Fruit fly (Drosophila melanogaster) whole organism, prepupa: ENCODE results near the gene nkd.

ENCODE experiments used
- Blimp-1 ChIP-seq: fragments of 200-800 bp; sonication (Bioruptor generic); optimal IDR thresholded peaks from 3 replicates; lab custom pipeline; 2017; ENCODE audit warnings: missing biosample characterization, missing genetic modification characterization, mild to moderate bottlenecking, moderate library complexity, missing genetic modification reagents
- CG10631 ChIP-seq: fragments of 200-800 bp; sonication (Bioruptor generic); optimal IDR thresholded peaks from 2 replicates; lab custom pipeline; 2016; ENCODE audit warnings: missing biosample characterization, missing genetic modification characterization
- CG10669 ChIP-seq: fragments of 200-800 bp; sonication (Bioruptor generic); optimal IDR thresholded peaks from 3 replicates; lab custom pipeline; 2018; ENCODE audit warnings: missing biosample characterization, mild to moderate bottlenecking, missing genetic modification characterization, moderate library complexity
- CG11294 ChIP-seq: fragments of 200-800 bp; sonication (Bioruptor generic); IDR thresholded peaks from 2 replicates; pipeline ENCODE4 v1.3.6; 2022; ENCODE audit warnings: missing biosample characterization, missing genetic modification characterization
- CG11762 ChIP-seq: fragments of 200-800 bp; sonication (Bioruptor generic); optimal IDR thresholded peaks from 3 replicates; lab custom pipeline; 2016; ENCODE audit warnings: missing biosample characterization, missing genetic modification characterization; ENCODE audit not compliant: insufficient read depth
- CG15336 ChIP-seq: fragments of 200-800 bp; sonication (Bioruptor generic); IDR thresholded peaks from 2 replicates; pipeline ENCODE4 v1.3.6; 2022; ENCODE audit warnings: missing biosample characterization, missing genetic modification characterization
- CG1621 ChIP-seq: fragments of 200-800 bp; sonication (Bioruptor generic); optimal IDR thresholded peaks from 3 replicates; lab custom pipeline; 2018; ENCODE audit warnings: missing biosample characterization, mild to moderate bottlenecking, missing genetic modification characterization
- CG16779 ChIP-seq: fragments of 200-800 bp; sonication (Bioruptor generic); optimal IDR thresholded peaks from 3 replicates; lab custom pipeline; 2017; ENCODE audit warnings: missing biosample characterization, mild to moderate bottlenecking, missing genetic modification characterization
- CG3032 ChIP-seq: fragments of 200-800 bp; optimal IDR thresholded peaks from 2 replicates; lab custom pipeline; 2019; ENCODE audit warnings: missing biosample characterization, mild to moderate bottlenecking, missing genetic modification characterization, moderate library complexity
- CG31627 ChIP-seq: fragments of 200-800 bp; sonication (Bioruptor generic); optimal IDR thresholded peaks from 3 replicates; lab custom pipeline; 2016; ENCODE audit warnings: missing biosample characterization, missing genetic modification characterization
- CG32006 ChIP-seq: fragments of 200-800 bp; sonication (Bioruptor generic); optimal IDR thresholded peaks from 3 replicates; lab custom pipeline; 2017; ENCODE audit warnings: missing biosample characterization, mild to moderate bottlenecking, missing genetic modification characterization
- CG34406 ChIP-seq: fragments of 200-800 bp; sonication (Bioruptor generic); optimal IDR thresholded peaks from 3 replicates; lab custom pipeline; 2016; ENCODE audit warnings: missing biosample characterization, missing genetic modification characterization
- CG3919 ChIP-seq: fragments of 200-800 bp; sonication (Bioruptor generic); optimal IDR thresholded peaks from 3 replicates; lab custom pipeline; 2016; ENCODE audit warnings: missing biosample characterization, missing genetic modification characterization
- CG4318 ChIP-seq: fragments of 200-800 bp; sonication (Bioruptor generic); optimal IDR thresholded peaks from 3 replicates; lab custom pipeline; 2017; ENCODE audit warnings: missing biosample characterization, mild to moderate bottlenecking, missing genetic modification characterization
- CG6276 ChIP-seq: fragments of 200-800 bp; sonication (Bioruptor generic); optimal IDR thresholded peaks from 2 replicates; lab custom pipeline; 2017; ENCODE audit warnings: missing biosample characterization, mild to moderate bottlenecking, missing genetic modification characterization
- CG6792 ChIP-seq: fragments of 200-800 bp; sonication (Bioruptor generic); optimal IDR thresholded peaks from 3 replicates; lab custom pipeline; 2016; ENCODE audit warnings: missing biosample characterization, missing genetic modification characterization
- CG6808 ChIP-seq: fragments of 200-800 bp; sonication (Bioruptor generic); optimal IDR thresholded peaks from 3 replicates; lab custom pipeline; 2017; ENCODE audit warnings: missing biosample characterization, missing genetic modification characterization, mild to moderate bottlenecking, moderate library complexity, missing genetic modification reagents
- CG7368 ChIP-seq: fragments of 200-800 bp; sonication (Bioruptor generic); optimal IDR thresholded peaks from 3 replicates; lab custom pipeline; 2016; ENCODE audit warnings: missing biosample characterization, missing genetic modification characterization
- CG8119 ChIP-seq: fragments of 200-800 bp; sonication (Bioruptor generic); IDR thresholded peaks from 3 replicates; pipeline ENCODE4 v1.3.6; 2022; ENCODE audit warnings: missing biosample characterization, missing genetic modification characterization
- CG8319 ChIP-seq: fragments of 200-800 bp; sonication (Bioruptor generic); optimal IDR thresholded peaks from 3 replicates; lab custom pipeline; 2016; ENCODE audit warnings: missing biosample characterization, missing genetic modification characterization
- CG8632 ChIP-seq: fragments of 200-800 bp; sonication (Bioruptor generic); optimal IDR thresholded peaks from 3 replicates; lab custom pipeline; 2016; ENCODE audit warnings: missing biosample characterization, missing genetic modification characterization
- CG9139 ChIP-seq: fragments of 200-800 bp; sonication (Bioruptor generic); optimal IDR thresholded peaks from 3 replicates; lab custom pipeline; 2017; ENCODE audit warnings: missing biosample characterization, mild to moderate bottlenecking, missing genetic modification characterization
- Eip75B ChIP-seq: fragments of 200-800 bp; sonication (Bioruptor generic); optimal IDR thresholded peaks from 3 replicates; lab custom pipeline; 2016; ENCODE audit warnings: missing biosample characterization, missing genetic modification characterization
- Eip78C ChIP-seq: fragments of 200-800 bp; sonication (Bioruptor generic); peaks from one replicate; lab custom pipeline; 2016; ENCODE audit warnings: missing biosample characterization, missing genetic modification characterization
- Eip93F ChIP-seq: fragments of 200-800 bp; sonication (Bioruptor generic); optimal IDR thresholded peaks from 2 replicates; lab custom pipeline; 2016; ENCODE audit warnings: missing biosample characterization, mild to moderate bottlenecking, missing genetic modification characterization
- Ets21C ChIP-seq: fragments of 200-800 bp; sonication (Bioruptor generic); optimal IDR thresholded peaks from 3 replicates; lab custom pipeline; 2016; ENCODE audit warnings: missing biosample characterization, missing genetic modification characterization
- Ets96B ChIP-seq: fragments of 200-800 bp; optimal IDR thresholded peaks from 2 replicates; lab custom pipeline; 2019; ENCODE audit warnings: missing biosample characterization, mild to moderate bottlenecking, missing genetic modification characterization, moderate library complexity
- Gug ChIP-seq: fragments of 200-800 bp; sonication (Bioruptor generic); IDR thresholded peaks from 2 replicates; pipeline ENCODE4 v1.3.6; 2022; ENCODE audit warnings: missing biosample characterization, missing genetic modification characterization
- Hr38 ChIP-seq: sonication (Bioruptor generic); optimal IDR thresholded peaks from 2 replicates; lab custom pipeline; 2016; ENCODE audit warnings: missing biosample characterization, missing genetic modification characterization
- Hr39 ChIP-seq: fragments of 200-800 bp; sonication (Bioruptor generic); optimal IDR thresholded peaks from 2 replicates; lab custom pipeline; 2016; ENCODE audit warnings: missing biosample characterization, missing genetic modification characterization
- Hr4 ChIP-seq: fragments of 200-800 bp; sonication (Bioruptor generic); optimal IDR thresholded peaks from 3 replicates; lab custom pipeline; 2016; ENCODE audit warnings: missing biosample characterization, missing genetic modification characterization
- Lpt ChIP-seq: fragments of 200-800 bp; sonication (Bioruptor generic); optimal IDR thresholded peaks from 3 replicates; lab custom pipeline; 2016; ENCODE audit warnings: missing biosample characterization, missing genetic modification characterization
- OdsH ChIP-seq: fragments of 200-800 bp; sonication (Bioruptor generic); optimal IDR thresholded peaks from 3 replicates; lab custom pipeline; 2016; ENCODE audit warnings: missing biosample characterization, missing genetic modification characterization
- Smox ChIP-seq: fragments of 200-800 bp; sonication (Bioruptor generic); optimal IDR thresholded peaks from 3 replicates; lab custom pipeline; 2016; ENCODE audit warnings: missing biosample characterization, missing genetic modification characterization
- Sox102F ChIP-seq: fragments of 200-800 bp; sonication (Bioruptor generic); optimal IDR thresholded peaks from 2 replicates; lab custom pipeline; 2016; ENCODE audit warnings: missing biosample characterization, mild to moderate bottlenecking, missing genetic modification characterization
- Sox15 ChIP-seq: fragments of 200-800 bp; sonication (Bioruptor generic); optimal IDR thresholded peaks from 3 replicates; lab custom pipeline; 2016; ENCODE audit warnings: missing biosample characterization, missing genetic modification characterization
- achi ChIP-seq: fragments of 200-800 bp; sonication (Bioruptor generic); optimal IDR thresholded peaks from 3 replicates; lab custom pipeline; 2016; ENCODE audit warnings: missing biosample characterization, missing genetic modification characterization
- acj6 ChIP-seq: fragments of 200-800 bp; sonication (Bioruptor generic); optimal IDR thresholded peaks from 3 replicates; lab custom pipeline; 2016; ENCODE audit warnings: missing biosample characterization, missing genetic modification characterization
- cyc ChIP-seq: fragments of 200-800 bp; sonication (Bioruptor generic); optimal IDR thresholded peaks from 3 replicates; lab custom pipeline; 2016; ENCODE audit warnings: missing biosample characterization, missing genetic modification characterization
- dac ChIP-seq: fragments of 200-800 bp; sonication (Bioruptor generic); optimal IDR thresholded peaks from 2 replicates; lab custom pipeline; 2017; ENCODE audit warnings: missing biosample characterization, mild to moderate bottlenecking, missing genetic modification characterization
- esn ChIP-seq: fragments of 200-800 bp; sonication (Bioruptor generic); optimal IDR thresholded peaks from 2 replicates; lab custom pipeline; 2016; ENCODE audit warnings: missing biosample characterization, mild to moderate bottlenecking, missing genetic modification characterization, moderate library complexity
- fd59A ChIP-seq: fragments of 200-800 bp; sonication (Bioruptor generic); optimal IDR thresholded peaks from 2 replicates; lab custom pipeline; 2017; ENCODE audit warnings: missing biosample characterization, mild to moderate bottlenecking, missing genetic modification characterization, missing genetic modification reagents
- fd85E ChIP-seq: fragments of 200-800 bp; sonication (Bioruptor generic); optimal IDR thresholded peaks from 3 replicates; lab custom pipeline; 2016; ENCODE audit warnings: missing biosample characterization, missing genetic modification characterization
- fkh ChIP-seq: fragments of 200-800 bp; sonication (Bioruptor generic); optimal IDR thresholded peaks from 3 replicates; lab custom pipeline; 2017; ENCODE audit warnings: missing biosample characterization, mild to moderate bottlenecking, missing genetic modification characterization, moderate library complexity
- net ChIP-seq: fragments of 200-800 bp; sonication (Bioruptor generic); optimal IDR thresholded peaks from 3 replicates; lab custom pipeline; 2016; ENCODE audit warnings: missing biosample characterization, missing genetic modification characterization
- pdm3 ChIP-seq: fragments of 200-800 bp; sonication (Bioruptor generic); optimal IDR thresholded peaks from 3 replicates; lab custom pipeline; 2016; ENCODE audit warnings: missing biosample characterization, missing genetic modification characterization
- salr ChIP-seq, 2 experiments: fragments of 200-800 bp; sonication (Bioruptor generic); optimal IDR thresholded peaks; 3 replicates each; lab custom pipeline; 2016 to 2018; ENCODE audit warnings: missing biosample characterization in 2 of 2, missing genetic modification characterization in 2 of 2, mild to moderate bottlenecking in 1 of 2
- spab ChIP-seq: fragments of 200-800 bp; sonication (Bioruptor generic); optimal IDR thresholded peaks from 2 replicates; lab custom pipeline; 2017; ENCODE audit warnings: missing biosample characterization, mild to moderate bottlenecking, missing genetic modification characterization, missing genetic modification reagents
- ss ChIP-seq, 2 experiments: fragments of 200-800 bp; sonication (Bioruptor generic); optimal IDR thresholded peaks; 2 replicates in 1 of 2; 3 replicates in 1 of 2; lab custom pipeline; 2017 to 2018; ENCODE audit warnings: mild to moderate bottlenecking in 2 of 2, missing biosample characterization in 2 of 2, missing genetic modification characterization in 2 of 2, moderate library complexity in 1 of 2
- svp ChIP-seq: fragments of 200-800 bp; sonication (Bioruptor generic); peaks from one replicate; lab custom pipeline; 2016; ENCODE audit warnings: missing biosample characterization, missing genetic modification characterization
- topi ChIP-seq: fragments of 200-800 bp; sonication (Bioruptor generic); optimal IDR thresholded peaks from 3 replicates; lab custom pipeline; 2016; ENCODE audit warnings: missing biosample characterization, missing genetic modification characterization

The nkd gene

dm6 chr3L:19045299-19046025, at the start of gene nkd:
Gene nkd, minus strand, starts transcription at chr3L:19045449.
- peak; percentile 87 for TF ChIP-seq Hr4 (GFP tag; lab: Kevin White, UChicago)
- peak; percentile 8 for TF ChIP-seq fd85E (GFP tag; lab: Kevin White, UChicago)
- TF ChIP-seq Ets21C, result peak; percentile 63
- TF ChIP-seq topi (GFP tag; lab: Kevin White, UChicago), result peak; percentile 76
- peak; percentile 78 for TF ChIP-seq CG3919 (GFP tag; lab: Kevin White, UChicago)
- peak; percentile 87 for TF ChIP-seq pdm3
- TF ChIP-seq CG8319 (GFP tag; lab: Kevin White, UChicago), result peak; percentile 63
- peak; percentile 79 for TF ChIP-seq CG32006 (GFP tag; lab: Kevin White, UChicago)
- TF ChIP-seq OdsH (GFP tag; lab: Kevin White, UChicago), result peak; percentile 84
- TF ChIP-seq CG8119, result peak; percentile 87
- peak; percentile 70 for TF ChIP-seq Hr39 (GFP tag; lab: Kevin White, UChicago)
- TF ChIP-seq Gug, result peak; percentile 67
- peak; percentile 33 for TF ChIP-seq CG4318 (GFP tag; lab: Kevin White, UChicago)
- peak; percentile 66 for TF ChIP-seq CG6276 (GFP tag; lab: Kevin White, UChicago)
- peak; percentile 40 for TF ChIP-seq fkh (GFP tag; lab: Kevin White, UChicago)
- TF ChIP-seq Sox15 (GFP tag; lab: Kevin White, UChicago), result peak; percentile 54
- no peak for TF ChIP-seq Hr38 (GFP tag; lab: Kevin White, UChicago)
- peak; percentile 79 for TF ChIP-seq CG7368 (GFP tag; lab: Kevin White, UChicago)
- peak; percentile 61 for TF ChIP-seq CG11762 (GFP tag; lab: Kevin White, UChicago)
- peak; percentile 39 for TF ChIP-seq Lpt (GFP tag; lab: Kevin White, UChicago)
- peak; percentile 82 for TF ChIP-seq acj6 (GFP tag; lab: Kevin White, UChicago)
- TF ChIP-seq net (GFP tag; lab: Kevin White, UChicago), result peak; percentile 79
- TF ChIP-seq CG11294, result peak; percentile 70
- TF ChIP-seq Ets96B (tag; lab: Kevin White, UChicago), result peak; percentile 82
- TF ChIP-seq achi (GFP tag; lab: Kevin White, UChicago), result peak; percentile 83
- TF ChIP-seq Eip75B, result peak; percentile 44
- peak; percentile 73 for TF ChIP-seq CG31627
- TF ChIP-seq CG15336 (GFP tag; lab: Robert Waterston, UW), result peak; percentile 92
- peak; percentile 9 for TF ChIP-seq CG1621 (tag; lab: Kevin White, UChicago)
- TF ChIP-seq CG6808 (GFP tag; lab: Kevin White, UChicago), result peak; percentile 53
- TF ChIP-seq Eip78C, result peak; percentile 96
- TF ChIP-seq CG10669 (GFP tag; lab: Kevin White, UChicago), result peak; percentile 66
- TF ChIP-seq CG8632 (GFP tag; lab: Kevin White, UChicago), result peak; percentile 90
- peak; percentile 32 for TF ChIP-seq CG16779
- peak; percentile 85 for TF ChIP-seq CG34406 (GFP tag; lab: Kevin White, UChicago)
- peak; percentile 91 for TF ChIP-seq svp (GFP tag; lab: Kevin White, UChicago)
- peak; percentile 79 for TF ChIP-seq CG10631 (GFP tag; lab: Kevin White, UChicago)
- peak in 1 of 2 experiments; percentile 71 for TF ChIP-seq salr (GFP tag; optimal IDR thresholded peaks at IDR 0.05; lab: Kevin White, UChicago)
- peak; percentile 55 for TF ChIP-seq spab (GFP tag; lab: Kevin White, UChicago)
- peak; percentile 54 for TF ChIP-seq Eip93F (GFP tag; lab: Kevin White, UChicago)
- TF ChIP-seq ss (GFP tag; optimal IDR thresholded peaks at IDR 0.05; lab: Kevin White, UChicago), result peak; percentile 52 to 71
- TF ChIP-seq CG9139, result peak; percentile 68
- TF ChIP-seq Sox102F (GFP tag; lab: Kevin White, UChicago), result peak; percentile 78
- peak; percentile 80 for TF ChIP-seq CG3032 (tag; lab: Kevin White, UChicago)
- peak; percentile 69 for TF ChIP-seq cyc (GFP tag; lab: Kevin White, UChicago)
- peak; percentile 79 for TF ChIP-seq CG6792
- TF ChIP-seq dac (GFP tag; lab: Kevin White, UChicago), result peak; percentile 10
- TF ChIP-seq Blimp-1 (GFP tag; lab: Kevin White, UChicago), result no peak
- no peak for TF ChIP-seq fd59A (GFP tag; lab: Kevin White, UChicago)
- TF ChIP-seq Smox (GFP tag; lab: Kevin White, UChicago), result peak; percentile 84
- peak; percentile 90 for TF ChIP-seq esn (GFP tag; lab: Kevin White, UChicago)
